Worm (Caenorhabditis elegans) whole organism, L1 larva: ENCODE results near the gene F45B8.5.

Source experiments
- egl-27 ChIP-seq, 2 experiments: fragments of 150-350 bp in 1 of 2; sonication (generic microtip); optimal IDR thresholded peaks; 3 replicates each; lab custom pipeline; 2017 to 2018; ENCODE audit warnings: missing biosample characterization in 2 of 2, missing genetic modification characterization in 2 of 2, missing genetic modification reagents in 2 of 2
- elt-3 ChIP-seq, 6 experiments: fragments of 150-350 bp in 1 of 6; sonication (generic microtip); optimal IDR thresholded peaks; 2 replicates each; lab custom pipeline; 2017 to 2018; ENCODE audit warnings: missing biosample characterization in 6 of 6, missing genetic modification characterization in 6 of 6, inconsistent platforms in 1 of 6
- jun-1 ChIP-seq: fragments of 150-350 bp; optimal IDR thresholded peaks from 2 replicates; lab custom pipeline; 2014; ENCODE audit warnings: missing biosample characterization, missing genetic modification reagents, missing genetic modification characterization
- lin-35 ChIP-seq, 2 experiments: fragments of 150-350 bp; optimal IDR thresholded peaks; 2 replicates each; lab custom pipeline; 2014; ENCODE audit warnings: missing biosample characterization in 2 of 2, missing genetic modification characterization in 2 of 2, missing genetic modification reagents in 2 of 2
- mep-1 ChIP-seq: fragments of 150-350 bp; optimal IDR thresholded peaks from 2 replicates; lab custom pipeline; 2014; ENCODE audit warnings: missing biosample characterization, missing genetic modification characterization
- tbx-2 ChIP-seq: sonication (generic microtip); optimal IDR thresholded peaks from 2 replicates; lab custom pipeline; 2016; ENCODE audit warnings: missing genetic modification characterization, missing compliant biosample characterization
- unc-86 ChIP-seq: sonication (generic microtip); optimal IDR thresholded peaks from 2 replicates; lab custom pipeline; 2016; ENCODE audit warnings: missing genetic modification characterization, missing compliant biosample characterization
- zag-1 ChIP-seq: fragments of 150-350 bp; optimal IDR thresholded peaks from 2 replicates; lab custom pipeline; 2014; ENCODE audit warnings: missing biosample characterization, missing genetic modification characterization

- TF ChIP-seq zag-1 (tag; lab: Kevin White, UChicago) (no peak), tbx-2 (tag; lab: Kevin White, UChicago) (no peak), unc-86 (no peak), elt-3 (tag; optimal IDR thresholded peaks at IDR 0.05; lab: Kevin White, UChicago) (no peak), lin-35 (GFP tag; optimal IDR thresholded peaks at IDR 0.05; lab: Kevin White, UChicago) (no peak), jun-1 (tag; lab: Kevin White, UChicago) (no peak), egl-27 (tag; optimal IDR thresholded peaks at IDR 0.05; lab: Kevin White, UChicago) (no peak), mep-1 (no peak)
Measured at ce11 chrX:14951797-14952196, 14.1 kb upstream of the F45B8.5 start.
